Worm (Caenorhabditis elegans) whole organism, late embryonic: Measurements from ENCODE around the gene Y43F8C.7.
A peak's percentile ranks its signal among the peaks of the same experiment; 100 is the strongest.

Experiments
- C08G9.2 ChIP-seq: sonication (generic microtip); optimal IDR thresholded peaks from 2 replicates; lab custom pipeline; 2016; ENCODE audit warnings: mild to moderate bottlenecking, missing genetic modification characterization, moderate library complexity, missing compliant biosample characterization
- F13H6.1 ChIP-seq: sonication (generic microtip); optimal IDR thresholded peaks from 2 replicates; lab custom pipeline; 2016; ENCODE audit warnings: missing genetic modification characterization, missing compliant biosample characterization
- T23F11.4 ChIP-seq: fragments of 200-800 bp; sonication (Bioruptor generic); optimal IDR thresholded peaks from 2 replicates; lab custom pipeline; 2018; ENCODE audit warnings: mild to moderate bottlenecking, missing genetic modification characterization, missing compliant biosample characterization
- Y22D7AL.16 ChIP-seq: sonication (generic microtip); optimal IDR thresholded peaks from 2 replicates; lab custom pipeline; 2016; ENCODE audit warnings: missing genetic modification characterization, missing compliant biosample characterization
- ama-1 ChIP-seq: fragments of 150-350 bp; optimal IDR thresholded peaks from 2 replicates; lab custom pipeline; 2014
- ceh-19 ChIP-seq: fragments of 200-800 bp; sonication (Bioruptor generic); optimal IDR thresholded peaks from 2 replicates; lab custom pipeline; 2018; ENCODE audit warnings: mild to moderate bottlenecking, missing genetic modification characterization, missing compliant biosample characterization
- ceh-2 ChIP-seq: sonication (generic microtip); optimal IDR thresholded peaks from 2 replicates; lab custom pipeline; 2016; ENCODE audit warnings: missing genotype, missing genetic modification characterization, missing compliant biosample characterization
- ceh-22 ChIP-seq: sonication (generic microtip); optimal IDR thresholded peaks from 2 replicates; lab custom pipeline; 2017; ENCODE audit warnings: missing biosample characterization, missing genetic modification characterization
- ceh-30 ChIP-seq: fragments of 150-350 bp; optimal IDR thresholded peaks from 2 replicates; lab custom pipeline; 2014; ENCODE audit warnings: missing biosample characterization, missing genetic modification characterization
- ceh-34 ChIP-seq: sonication (generic microtip); optimal IDR thresholded peaks from 2 replicates; lab custom pipeline; 2016; ENCODE audit warnings: mild to moderate bottlenecking, missing genetic modification characterization, missing compliant biosample characterization
- ceh-48 ChIP-seq: sonication (generic microtip); optimal IDR thresholded peaks from 2 replicates; lab custom pipeline; 2016; ENCODE audit warnings: missing genetic modification characterization, inconsistent platforms, missing compliant biosample characterization
- dmd-4 ChIP-seq: sonication (generic microtip); optimal IDR thresholded peaks from 2 replicates; lab custom pipeline; 2016; ENCODE audit warnings: borderline replicate concordance, missing genetic modification characterization, missing compliant biosample characterization
- dve-1 ChIP-seq: sonication (generic microtip); optimal IDR thresholded peaks from 2 replicates; lab custom pipeline; 2017; ENCODE audit warnings: antibody characterized with exemption, mild to moderate bottlenecking, missing genetic modification characterization, missing compliant biosample characterization
- elt-4 ChIP-seq: sonication (generic microtip); optimal IDR thresholded peaks from 2 replicates; lab custom pipeline; 2016; ENCODE audit warnings: missing genetic modification characterization, missing compliant biosample characterization
- eyg-1 ChIP-seq: sonication (generic microtip); optimal IDR thresholded peaks from 2 replicates; lab custom pipeline; 2016; ENCODE audit warnings: missing genotype, missing genetic modification characterization, missing compliant biosample characterization
- fkh-10 ChIP-seq: fragments of 150-350 bp; optimal IDR thresholded peaks from 2 replicates; lab custom pipeline; 2014; ENCODE audit warnings: missing biosample characterization, missing genetic modification reagents, missing genetic modification characterization
- fkh-6 ChIP-seq: sonication (generic microtip); optimal IDR thresholded peaks from 2 replicates; lab custom pipeline; 2016; ENCODE audit warnings: missing genetic modification characterization, missing compliant biosample characterization
- hlh-30 ChIP-seq: sonication (generic microtip); optimal IDR thresholded peaks from 2 replicates; lab custom pipeline; 2017; ENCODE audit warnings: antibody characterized with exemption, missing genetic modification characterization, missing compliant biosample characterization; ENCODE audit not compliant: insufficient read depth
- hlh-6 ChIP-seq: sonication (generic microtip); optimal IDR thresholded peaks from 2 replicates; lab custom pipeline; 2016; ENCODE audit warnings: missing genotype, missing genetic modification characterization, missing compliant biosample characterization
- hlh-8 ChIP-seq: sonication (generic microtip); optimal IDR thresholded peaks from 2 replicates; lab custom pipeline; 2016; ENCODE audit warnings: missing genotype, missing genetic modification characterization, missing compliant biosample characterization
- madf-2 ChIP-seq: sonication (generic microtip); optimal IDR thresholded peaks from 2 replicates; lab custom pipeline; 2017; ENCODE audit warnings: missing genetic modification characterization, missing compliant biosample characterization
- nfya-1 ChIP-seq: sonication (generic microtip); optimal IDR thresholded peaks from 2 replicates; lab custom pipeline; 2017; ENCODE audit warnings: missing genetic modification characterization, mild to moderate bottlenecking, missing compliant biosample characterization, antibody characterized with exemption, moderate library complexity
- nhr-232 ChIP-seq: sonication (generic microtip); optimal IDR thresholded peaks from 2 replicates; lab custom pipeline; 2016; ENCODE audit warnings: missing genetic modification characterization, missing compliant biosample characterization
- odd-2 ChIP-seq: sonication (generic microtip); optimal IDR thresholded peaks from 2 replicates; lab custom pipeline; 2017; ENCODE audit warnings: antibody characterized with exemption, mild to moderate bottlenecking, missing genetic modification characterization, missing compliant biosample characterization
- pag-3 ChIP-seq: sonication (generic microtip); optimal IDR thresholded peaks from 2 replicates; lab custom pipeline; 2016; ENCODE audit warnings: missing compliant biosample characterization, missing genetic modification characterization, borderline replicate concordance
- pax-1 ChIP-seq: fragments of 150-350 bp; optimal IDR thresholded peaks from 2 replicates; lab custom pipeline; 2014; ENCODE audit warnings: missing biosample characterization, missing genetic modification characterization
- pros-1 ChIP-seq: fragments of 150-350 bp; optimal IDR thresholded peaks from 2 replicates; lab custom pipeline; 2014; ENCODE audit warnings: missing biosample characterization, missing genetic modification reagents, missing genetic modification characterization
- rnt-1 ChIP-seq: sonication (generic microtip); optimal IDR thresholded peaks from 2 replicates; lab custom pipeline; 2016; ENCODE audit warnings: missing genetic modification characterization, missing compliant biosample characterization
- sdc-2 ChIP-seq: sonication (generic microtip); optimal IDR thresholded peaks from 2 replicates; lab custom pipeline; 2016; ENCODE audit warnings: missing genotype, missing genetic modification characterization, missing compliant biosample characterization
- syd-9 ChIP-seq: sonication (generic microtip); optimal IDR thresholded peaks from 2 replicates; lab custom pipeline; 2016; ENCODE audit warnings: mild to moderate bottlenecking, missing genetic modification characterization, moderate library complexity, missing compliant biosample characterization
- tbx-7 ChIP-seq: sonication (generic microtip); optimal IDR thresholded peaks from 2 replicates; lab custom pipeline; 2016; ENCODE audit warnings: missing genotype, missing genetic modification characterization, missing compliant biosample characterization
- ttx-3 ChIP-seq: sonication (generic microtip); optimal IDR thresholded peaks from 2 replicates; lab custom pipeline; 2016; ENCODE audit warnings: missing genetic modification reagents, missing genetic modification characterization, missing compliant biosample characterization
- unc-3 ChIP-seq, 2 experiments: fragments of 200-800 bp in 1 of 2; sonication (Bioruptor generic) in 1 of 2; sonication (generic microtip) in 1 of 2; conservative IDR thresholded peaks in 1 of 2; optimal IDR thresholded peaks in 1 of 2; 2 replicates each; pipeline versions ENCODE4 v1.3.6 to Lab custom; 2016 to 2022; ENCODE audit warnings: missing compliant biosample characterization in 2 of 2, missing genetic modification characterization in 2 of 2, missing genetic modification reagents in 1 of 2
- unc-42 ChIP-seq: sonication (generic microtip); optimal IDR thresholded peaks from 2 replicates; lab custom pipeline; 2016; ENCODE audit warnings: missing genotype, missing genetic modification characterization, missing compliant biosample characterization
- unc-55 ChIP-seq: sonication (generic microtip); optimal IDR thresholded peaks from 2 replicates; lab custom pipeline; 2017; ENCODE audit warnings: missing biosample characterization, missing genetic modification reagents, missing genetic modification characterization
- unc-86 ChIP-seq: sonication (generic microtip); optimal IDR thresholded peaks from 2 replicates; lab custom pipeline; 2016; ENCODE audit warnings: missing genetic modification characterization, missing compliant biosample characterization
- zip-5 ChIP-seq: sonication (generic microtip); optimal IDR thresholded peaks from 2 replicates; lab custom pipeline; 2016; ENCODE audit warnings: missing genetic modification characterization, missing compliant biosample characterization

Gene Y43F8C.7

ce11 chrV:19643903-19644302 is at the start of gene Y43F8C.7, which contains the start of gene mrps-28:
TSS of gene Y43F8C.7 (minus strand) at chrV:19644030.
TSS of gene mrps-28 (plus strand) at chrV:19644239.
- TF ChIP-seq fkh-6 (tag; lab: Kevin White, UChicago) (no peak), dmd-4 (tag; lab: Kevin White, UChicago) (no peak), nfya-1 (tag; lab: Kevin White, UChicago) (peak; percentile 56), pax-1 (tag; lab: Kevin White, UChicago) (peak; percentile 20), ceh-30 (no peak), unc-55 (GFP tag; lab: Kevin White, UChicago) (no peak), hlh-8 (tag; lab: Kevin White, UChicago) (no peak), odd-2 (no peak), pag-3 (no peak), ceh-22 (tag; lab: Kevin White, UChicago) (no peak), zip-5 (tag; lab: Kevin White, UChicago) (no peak), ttx-3 (tag; lab: Kevin White, UChicago) (no peak), ceh-2 (no peak), unc-42 (tag; lab: Kevin White, UChicago) (peak; percentile 40), ceh-34 (tag; lab: Kevin White, UChicago) (no peak), unc-86 (no peak), Y22D7AL.16 (tag; lab: Kevin White, UChicago) (no peak), tbx-7 (tag; lab: Kevin White, UChicago) (no peak), ceh-48 (peak; percentile 90), madf-2 (tag; lab: Kevin White, UChicago) (no peak), fkh-10 (GFP tag; lab: Kevin White, UChicago) (no peak), sdc-2 (tag; lab: Kevin White, UChicago) (no peak), C08G9.2 (tag; lab: Kevin White, UChicago) (no peak), rnt-1 (tag; lab: Kevin White, UChicago) (no peak), ama-1 (lab: Kevin White, UChicago) (no peak), nhr-232 (tag; lab: Kevin White, UChicago) (no peak), pros-1 (tag; lab: Kevin White, UChicago) (no peak)

ce11 chrV:19691954-19692353 is 48.1 kb upstream of the Y43F8C.7 start:
- TF ChIP-seq hlh-30 (tag; lab: Kevin White, UChicago) (no peak), pax-1 (tag; lab: Kevin White, UChicago) (no peak), elt-4 (tag; lab: Kevin White, UChicago) (no peak), eyg-1 (no peak), syd-9 (tag; lab: Kevin White, UChicago) (no peak), ceh-19 (GFP tag; lab: Kevin White, UChicago) (no peak), dve-1 (tag; lab: Kevin White, UChicago) (no peak), unc-3 (GFP tag; conservative IDR thresholded peaks at IDR 0.05; lab: Robert Waterston, UW) (no peak), unc-3 (tag; optimal IDR thresholded peaks at IDR 0.05; lab: Kevin White, UChicago) (no peak)

ce11 chrV:19691271-19691886 is 47.5 kb upstream of the Y43F8C.7 start:
- no peak for TF ChIP-seq T23F11.4 (GFP tag; lab: Kevin White, UChicago)
- no peak for TF ChIP-seq F13H6.1 (tag; lab: Kevin White, UChicago)
- TF ChIP-seq pros-1 (tag; lab: Kevin White, UChicago) = no peak
- TF ChIP-seq hlh-6 = no peak
- no peak for TF ChIP-seq eyg-1
- TF ChIP-seq pag-3 = no peak
- TF ChIP-seq unc-86 = no peak
- TF ChIP-seq hlh-8 (tag; lab: Kevin White, UChicago) = no peak
